Fruit fly (Drosophila melanogaster) whole organism, prepupa: ENCODE data around the gene sls.

ENCODE experiments used
- Blimp-1 ChIP-seq: fragments of 200-800 bp; sonication (Bioruptor generic); optimal IDR thresholded peaks from 3 replicates; lab custom pipeline; 2017; ENCODE audit warnings: missing biosample characterization, missing genetic modification characterization, mild to moderate bottlenecking, moderate library complexity, missing genetic modification reagents
- CG1621 ChIP-seq: fragments of 200-800 bp; sonication (Bioruptor generic); optimal IDR thresholded peaks from 3 replicates; lab custom pipeline; 2018; ENCODE audit warnings: missing biosample characterization, mild to moderate bottlenecking, missing genetic modification characterization
- CG6808 ChIP-seq: fragments of 200-800 bp; sonication (Bioruptor generic); optimal IDR thresholded peaks from 3 replicates; lab custom pipeline; 2017; ENCODE audit warnings: missing biosample characterization, missing genetic modification characterization, mild to moderate bottlenecking, moderate library complexity, missing genetic modification reagents
- Eip75B ChIP-seq: fragments of 200-800 bp; sonication (Bioruptor generic); optimal IDR thresholded peaks from 3 replicates; lab custom pipeline; 2016; ENCODE audit warnings: missing biosample characterization, missing genetic modification characterization
- Ets21C ChIP-seq: fragments of 200-800 bp; sonication (Bioruptor generic); optimal IDR thresholded peaks from 3 replicates; lab custom pipeline; 2016; ENCODE audit warnings: missing biosample characterization, missing genetic modification characterization
- Hr38 ChIP-seq: sonication (Bioruptor generic); optimal IDR thresholded peaks from 2 replicates; lab custom pipeline; 2016; ENCODE audit warnings: missing biosample characterization, missing genetic modification characterization
- Hr39 ChIP-seq: fragments of 200-800 bp; sonication (Bioruptor generic); optimal IDR thresholded peaks from 2 replicates; lab custom pipeline; 2016; ENCODE audit warnings: missing biosample characterization, missing genetic modification characterization
- Lpt ChIP-seq: fragments of 200-800 bp; sonication (Bioruptor generic); optimal IDR thresholded peaks from 3 replicates; lab custom pipeline; 2016; ENCODE audit warnings: missing biosample characterization, missing genetic modification characterization
- OdsH ChIP-seq: fragments of 200-800 bp; sonication (Bioruptor generic); optimal IDR thresholded peaks from 3 replicates; lab custom pipeline; 2016; ENCODE audit warnings: missing biosample characterization, missing genetic modification characterization
- net ChIP-seq: fragments of 200-800 bp; sonication (Bioruptor generic); optimal IDR thresholded peaks from 3 replicates; lab custom pipeline; 2016; ENCODE audit warnings: missing biosample characterization, missing genetic modification characterization
- spab ChIP-seq: fragments of 200-800 bp; sonication (Bioruptor generic); optimal IDR thresholded peaks from 2 replicates; lab custom pipeline; 2017; ENCODE audit warnings: missing biosample characterization, mild to moderate bottlenecking, missing genetic modification characterization, missing genetic modification reagents
- ss ChIP-seq, 2 experiments: fragments of 200-800 bp; sonication (Bioruptor generic); optimal IDR thresholded peaks; 2 replicates in 1 of 2; 3 replicates in 1 of 2; lab custom pipeline; 2017 to 2018; ENCODE audit warnings: mild to moderate bottlenecking in 2 of 2, missing biosample characterization in 2 of 2, missing genetic modification characterization in 2 of 2, moderate library complexity in 1 of 2
- topi ChIP-seq: fragments of 200-800 bp; sonication (Bioruptor generic); optimal IDR thresholded peaks from 3 replicates; lab custom pipeline; 2016; ENCODE audit warnings: missing biosample characterization, missing genetic modification characterization

DNA sequence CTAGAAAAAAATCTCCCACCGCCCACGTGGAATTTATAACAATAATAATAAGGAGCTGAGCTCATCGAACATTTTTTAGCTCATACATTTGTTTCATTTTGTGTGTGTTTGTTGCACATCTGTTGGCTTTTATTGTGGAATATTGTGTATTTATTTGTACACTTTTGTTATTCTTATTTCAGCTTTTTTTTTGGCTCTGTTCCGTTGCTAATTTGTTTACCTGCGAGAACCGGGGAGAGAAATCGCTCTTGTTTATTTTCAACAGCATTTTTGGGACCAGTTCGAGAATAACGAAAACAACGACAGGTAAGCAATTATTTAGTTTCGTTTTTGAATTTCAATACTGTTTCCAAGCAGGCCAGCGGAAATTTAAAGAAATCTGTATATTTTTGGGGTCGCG is 32.4 kb upstream of the sls start:
- TF ChIP-seq Hr39 (GFP tag; lab: Kevin White, UChicago): no peak
- no peak for TF ChIP-seq Blimp-1 (GFP tag; lab: Kevin White, UChicago)
- TF ChIP-seq ss (GFP tag; optimal IDR thresholded peaks at IDR 0.05; lab: Kevin White, UChicago): no peak
- no peak for TF ChIP-seq CG1621 (tag; lab: Kevin White, UChicago)
- TF ChIP-seq CG6808: no peak
- TF ChIP-seq Lpt (GFP tag; lab: Kevin White, UChicago): no peak
- no peak for TF ChIP-seq spab
- TF ChIP-seq Hr38 (GFP tag; lab: Kevin White, UChicago): no peak
- TF ChIP-seq topi: no peak
- TF ChIP-seq Ets21C: no peak
- no peak for TF ChIP-seq net (GFP tag; lab: Kevin White, UChicago)
- TF ChIP-seq Eip75B (GFP tag; lab: Kevin White, UChicago): no peak
- no peak for TF ChIP-seq OdsH (GFP tag; lab: Kevin White, UChicago)
